Fruit fly (Drosophila melanogaster) whole organism, wandering third instar larva: ENCODE measurements around the gene CG33648.

Source experiments
- CG32264 ChIP-seq: fragments of 200-800 bp; sonication (Bioruptor generic); optimal IDR thresholded peaks from 2 replicates; lab custom pipeline; 2016; ENCODE audit warnings: missing biosample characterization, missing genetic modification characterization
- Dfd ChIP-seq: fragments of >200 bp; optimal IDR thresholded peaks from 2 replicates; lab custom pipeline; 2017; ENCODE audit warnings: missing biosample characterization, missing genetic modification characterization
- GATAd ChIP-seq: sonication (Bioruptor generic); optimal IDR thresholded peaks from 2 replicates; lab custom pipeline; 2016; ENCODE audit warnings: missing biosample characterization, missing genetic modification characterization
- fru ChIP-seq: fragments of 200-800 bp; sonication (Bioruptor generic); optimal IDR thresholded peaks from 3 replicates; lab custom pipeline; 2016; ENCODE audit warnings: missing biosample characterization, mild to moderate bottlenecking, missing genetic modification characterization
- h ChIP-seq: fragments of 200-800 bp; sonication (Bioruptor generic); optimal IDR thresholded peaks from 3 replicates; lab custom pipeline; 2016; ENCODE audit warnings: missing biosample characterization, mild to moderate bottlenecking, missing genetic modification characterization
- lola ChIP-seq: fragments of >200 bp; optimal IDR thresholded peaks from 2 replicates; lab custom pipeline; 2017; ENCODE audit warnings: missing biosample characterization, missing genetic modification characterization
- woc ChIP-seq: sonication (Bioruptor generic); optimal IDR thresholded peaks from 2 replicates; lab custom pipeline; 2016; ENCODE audit warnings: missing biosample characterization, mild to moderate bottlenecking, missing genetic modification characterization

DNA sequence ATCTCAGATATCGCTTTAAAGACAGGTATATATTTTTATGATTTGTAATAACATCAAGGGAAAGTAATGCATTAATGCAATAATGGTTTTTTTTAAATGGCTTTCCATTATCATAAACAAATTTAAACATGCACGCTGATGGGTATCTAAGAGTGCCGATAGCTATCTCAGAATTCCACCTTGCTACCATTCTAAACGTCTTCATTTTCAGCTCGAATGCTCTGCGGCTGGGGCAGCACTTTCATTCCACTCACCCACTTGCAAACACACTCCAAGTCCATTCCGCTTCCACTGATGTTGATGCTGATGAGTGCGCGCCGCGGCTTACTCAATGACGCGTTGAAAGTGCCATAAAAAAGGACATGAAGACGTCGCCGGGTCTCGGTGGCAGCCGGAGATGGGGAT is 40.2 kb upstream of the CG33648 start:
- TF ChIP-seq CG32264 (GFP tag; lab: Kevin White, UChicago) (no peak), woc (GFP tag; lab: Kevin White, UChicago) (no peak), h (GFP tag; lab: Kevin White, UChicago) (no peak), GATAd (GFP tag; lab: Kevin White, UChicago) (no peak), lola (GFP tag; lab: Kevin White, UChicago) (no peak), fru (no peak), Dfd (no peak)
